Worm (Caenorhabditis elegans) whole organism, L1 larva: ENCODE measurements around the gene srsx-22.

Experiments
- F16B12.6 ChIP-seq: fragments of 150-350 bp; optimal IDR thresholded peaks from 2 replicates; lab custom pipeline; 2014; ENCODE audit warnings: missing biosample characterization, missing genetic modification characterization
- Y116A8C.19 ChIP-seq: sonication (generic microtip); optimal IDR thresholded peaks from 2 replicates; lab custom pipeline; 2016; ENCODE audit warnings: missing compliant biosample characterization, missing genetic modification characterization, borderline replicate concordance
- aha-1 ChIP-seq: fragments of 150-350 bp; optimal IDR thresholded peaks from 2 replicates; lab custom pipeline; 2014; ENCODE audit warnings: missing biosample characterization, missing genetic modification characterization
- aly-2 ChIP-seq: fragments of 150-350 bp; optimal IDR thresholded peaks from 2 replicates; lab custom pipeline; 2014; ENCODE audit warnings: missing biosample characterization, missing genetic modification characterization
- ama-1 ChIP-seq: fragments of 150-350 bp; optimal IDR thresholded peaks from 2 replicates; lab custom pipeline; 2014
- blmp-1 ChIP-seq: fragments of 150-350 bp; optimal IDR thresholded peaks from 2 replicates; lab custom pipeline; 2014; ENCODE audit warnings: missing biosample characterization, missing genetic modification characterization
- ceh-8 ChIP-seq: fragments of 200-800 bp; sonication (Bioruptor generic); optimal IDR thresholded peaks from 2 replicates; lab custom pipeline; 2018; ENCODE audit warnings: mild to moderate bottlenecking, missing genetic modification characterization, moderate library complexity, missing compliant biosample characterization
- ceh-82 ChIP-seq, 3 experiments: fragments of 150-350 bp in 1 of 3; sonication (generic microtip) in 2 of 3; optimal IDR thresholded peaks; 2 replicates each; lab custom pipeline; 2014 to 2017; ENCODE audit warnings: missing biosample characterization in 3 of 3, missing genetic modification characterization in 3 of 3
- efl-1 ChIP-seq, 4 experiments: fragments of 150-350 bp; optimal IDR thresholded peaks in 3 of 4; peaks in 1 of 4; 1 replicate in 1 of 4; 2 replicates in 3 of 4; lab custom pipeline; 2014; ENCODE audit warnings: missing biosample characterization in 2 of 4, missing genetic modification characterization in 2 of 4, missing genetic modification reagents in 2 of 4
- efl-3 ChIP-seq: fragments of 200-800 bp; sonication (Bioruptor generic); optimal IDR thresholded peaks from 2 replicates; lab custom pipeline; 2018; ENCODE audit warnings: mild to moderate bottlenecking, missing genetic modification characterization, missing compliant biosample characterization
- fkh-4 ChIP-seq: sonication (generic microtip); optimal IDR thresholded peaks from 2 replicates; lab custom pipeline; 2016; ENCODE audit warnings: missing compliant biosample characterization, missing genetic modification characterization, borderline replicate concordance
- fkh-8 ChIP-seq: sonication (generic microtip); optimal IDR thresholded peaks from 2 replicates; lab custom pipeline; 2016; ENCODE audit warnings: mild to moderate bottlenecking, missing genetic modification characterization, missing compliant biosample characterization
- fos-1 ChIP-seq: fragments of 150-350 bp; optimal IDR thresholded peaks from 2 replicates; lab custom pipeline; 2014; ENCODE audit warnings: missing biosample characterization, missing genetic modification characterization
- hlh-17 ChIP-seq: fragments of 200-800 bp; sonication (Bioruptor generic); optimal IDR thresholded peaks from 2 replicates; lab custom pipeline; 2018; ENCODE audit warnings: missing genetic modification characterization, mild to moderate bottlenecking, missing compliant biosample characterization, moderate library complexity, borderline replicate concordance
- hpl-2 ChIP-seq: fragments of 150-350 bp; optimal IDR thresholded peaks from 2 replicates; lab custom pipeline; 2014; ENCODE audit warnings: missing biosample characterization, missing genetic modification reagents, missing genetic modification characterization
- irx-1 ChIP-seq: sonication (generic microtip); optimal IDR thresholded peaks from 2 replicates; lab custom pipeline; 2016; ENCODE audit warnings: missing genetic modification characterization, missing compliant biosample characterization
- isw-1 ChIP-seq: fragments of 200-800 bp; sonication (Bioruptor generic); IDR thresholded peaks from 2 replicates; pipeline ENCODE4 v1.3.6; 2022; ENCODE audit warnings: missing genetic modification characterization, missing compliant biosample characterization
- jun-1 ChIP-seq: fragments of 150-350 bp; optimal IDR thresholded peaks from 2 replicates; lab custom pipeline; 2014; ENCODE audit warnings: missing biosample characterization, missing genetic modification reagents, missing genetic modification characterization
- lin-13 ChIP-seq: fragments of 150-350 bp; optimal IDR thresholded peaks from 2 replicates; lab custom pipeline; 2014; ENCODE audit warnings: missing biosample characterization, missing genetic modification reagents, missing genetic modification characterization
- lin-15B ChIP-seq: fragments of 150-350 bp; sonication (generic microtip); optimal IDR thresholded peaks from 3 replicates; lab custom pipeline; 2014; ENCODE audit warnings: missing biosample characterization, missing genetic modification characterization
- lin-39 ChIP-seq: fragments of 150-350 bp; optimal IDR thresholded peaks from 2 replicates; lab custom pipeline; 2014; ENCODE audit warnings: missing biosample characterization, missing genetic modification reagents, missing genetic modification characterization
- mab-9 ChIP-seq: fragments of 200-800 bp; sonication (Bioruptor generic); IDR thresholded peaks from 2 replicates; pipeline ENCODE4 v1.3.6; 2022; ENCODE audit warnings: missing genetic modification reagents, missing genetic modification characterization, missing compliant biosample characterization
- mdl-1 ChIP-seq, 2 experiments: fragments of 150-350 bp; optimal IDR thresholded peaks; 2 replicates each; lab custom pipeline; 2014 to 2017; ENCODE audit warnings: missing biosample characterization in 2 of 2, missing genetic modification characterization in 2 of 2, inconsistent platforms in 1 of 2
- mef-2 ChIP-seq: fragments of 150-350 bp; optimal IDR thresholded peaks from 2 replicates; lab custom pipeline; 2014; ENCODE audit warnings: missing biosample characterization, missing genetic modification characterization
- nhr-11 ChIP-seq: fragments of 150-350 bp; optimal IDR thresholded peaks from 2 replicates; lab custom pipeline; 2014; ENCODE audit warnings: missing biosample characterization, missing genetic modification characterization
- nhr-12 ChIP-seq: sonication (generic microtip); optimal IDR thresholded peaks from 2 replicates; lab custom pipeline; 2017; ENCODE audit warnings: missing biosample characterization, missing genetic modification characterization
- nhr-237 ChIP-seq: fragments of 150-350 bp; optimal IDR thresholded peaks from 2 replicates; lab custom pipeline; 2014; ENCODE audit warnings: missing biosample characterization, missing genetic modification characterization
- nhr-76 ChIP-seq: sonication (generic microtip); optimal IDR thresholded peaks from 2 replicates; lab custom pipeline; 2017; ENCODE audit warnings: missing biosample characterization, missing genetic modification characterization
- nhr-90 ChIP-seq: sonication (generic microtip); optimal IDR thresholded peaks from 2 replicates; lab custom pipeline; 2016; ENCODE audit warnings: mild to moderate bottlenecking, missing genetic modification characterization, missing compliant biosample characterization; ENCODE audit not compliant: poor library complexity
- pax-3 ChIP-seq: fragments of 200-800 bp; sonication (Bioruptor generic); optimal IDR thresholded peaks from 2 replicates; lab custom pipeline; 2018; ENCODE audit warnings: mild to moderate bottlenecking, missing genetic modification characterization, moderate library complexity, missing compliant biosample characterization
- snpc-4 ChIP-seq: fragments of 150-350 bp; optimal IDR thresholded peaks from 2 replicates; lab custom pipeline; 2014; ENCODE audit warnings: missing biosample characterization, missing genetic modification characterization
- snu-23 ChIP-seq: sonication (generic microtip); optimal IDR thresholded peaks from 2 replicates; lab custom pipeline; 2016; ENCODE audit warnings: missing genetic modification characterization, missing compliant biosample characterization
- sox-4 ChIP-seq: sonication (generic microtip); optimal IDR thresholded peaks from 2 replicates; lab custom pipeline; 2016; ENCODE audit warnings: missing genetic modification characterization, missing compliant biosample characterization
- sptf-1 ChIP-seq: fragments of 150-350 bp; optimal IDR thresholded peaks from 2 replicates; lab custom pipeline; 2014; ENCODE audit warnings: missing biosample characterization, missing genetic modification characterization
- sup-37 ChIP-seq: fragments of 200-800 bp; sonication (Bioruptor generic); optimal IDR thresholded peaks from 2 replicates; lab custom pipeline; 2018; ENCODE audit warnings: mild to moderate bottlenecking, missing genetic modification characterization, missing compliant biosample characterization
- swsn-7 ChIP-seq: sonication (generic microtip); optimal IDR thresholded peaks from 2 replicates; lab custom pipeline; 2016; ENCODE audit warnings: missing genetic modification characterization, missing compliant biosample characterization
- tbx-2 ChIP-seq: sonication (generic microtip); optimal IDR thresholded peaks from 2 replicates; lab custom pipeline; 2016; ENCODE audit warnings: missing genetic modification characterization, missing compliant biosample characterization
- unc-130 ChIP-seq: fragments of 150-350 bp; optimal IDR thresholded peaks from 2 replicates; lab custom pipeline; 2017; ENCODE audit warnings: missing biosample characterization, missing genetic modification characterization, inconsistent platforms
- unc-30 ChIP-seq: sonication (generic microtip); optimal IDR thresholded peaks from 2 replicates; lab custom pipeline; 2017; ENCODE audit warnings: missing biosample characterization, missing genetic modification characterization
- unc-98 ChIP-seq: fragments of 200-800 bp; sonication (Bioruptor generic); IDR thresholded peaks from 2 replicates; pipeline ENCODE4 v1.3.6; 2022; ENCODE audit warnings: missing genetic modification characterization, missing compliant biosample characterization
- zag-1 ChIP-seq: fragments of 150-350 bp; optimal IDR thresholded peaks from 2 replicates; lab custom pipeline; 2014; ENCODE audit warnings: missing biosample characterization, missing genetic modification characterization
- ztf-11 ChIP-seq, 2 experiments: sonication (generic microtip); optimal IDR thresholded peaks; 2 replicates each; lab custom pipeline; 2016 to 2017; ENCODE audit warnings: missing genetic modification characterization in 2 of 2, missing biosample characterization in 1 of 2, missing compliant biosample characterization in 1 of 2
- ztf-4 ChIP-seq: fragments of 150-350 bp; optimal IDR thresholded peaks from 2 replicates; lab custom pipeline; 2014; ENCODE audit warnings: missing biosample characterization, missing genetic modification characterization

srsx-22 gene

DNA sequence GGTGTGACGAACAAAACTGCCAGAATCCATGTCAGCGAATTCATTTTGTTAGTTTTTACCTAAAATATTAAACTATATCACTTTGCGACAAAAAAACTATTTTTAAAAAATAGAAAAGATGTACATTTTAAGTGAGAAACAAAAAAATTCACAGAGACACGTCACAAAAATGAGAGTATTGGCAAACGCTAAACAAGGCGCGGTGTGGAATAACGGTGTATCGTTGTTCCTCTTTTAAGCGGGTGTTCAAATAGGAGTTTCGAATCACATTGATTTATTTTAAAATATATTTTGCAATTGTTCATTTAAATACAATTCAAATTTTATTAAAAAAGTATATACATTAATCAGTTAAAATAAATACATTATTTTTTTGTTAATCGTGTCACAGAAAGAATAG is 48.9 kb upstream of the srsx-22 start, which contains the start of gene sel-9 (continued):
- peak; percentile 25; the same call in 1 of the 2 replicates for TF ChIP-seq isw-1 (GFP tag; lab: Robert Waterston, UW)
- no peak for TF ChIP-seq lin-13
- TF ChIP-seq mdl-1 (tag; optimal IDR thresholded peaks at IDR 0.05; lab: Kevin White, UChicago): peak in 1 of 2 experiments; percentile 42
- no peak for TF ChIP-seq hpl-2 (GFP tag; lab: Kevin White, UChicago)
- no peak for TF ChIP-seq zag-1
- no peak for TF ChIP-seq sox-4 (tag; lab: Kevin White, UChicago)
- no peak for TF ChIP-seq pax-3 (tag; lab: Kevin White, UChicago)
- no peak for TF ChIP-seq fkh-8 (tag; lab: Kevin White, UChicago)
- no peak for TF ChIP-seq irx-1 (tag; lab: Kevin White, UChicago)
- no peak for TF ChIP-seq fkh-4
- no peak for TF ChIP-seq nhr-237 (tag; lab: Kevin White, UChicago)
- TF ChIP-seq unc-98 (GFP tag; lab: Robert Waterston, UW): no peak
- no peak for TF ChIP-seq aha-1
- TF ChIP-seq ztf-4 (tag; lab: Kevin White, UChicago): no peak
- TF ChIP-seq fos-1 (tag; lab: Kevin White, UChicago): no peak
- TF ChIP-seq sptf-1: no peak
- no peak for TF ChIP-seq mef-2 (tag; lab: Kevin White, UChicago)
- TF ChIP-seq unc-130 (tag; lab: Kevin White, UChicago): no peak
- no peak for TF ChIP-seq aly-2 (tag; lab: Kevin White, UChicago)
- TF ChIP-seq efl-3 (GFP tag; lab: Kevin White, UChicago): no peak
- no peak for TF ChIP-seq sup-37 (GFP tag; lab: Kevin White, UChicago)
- peak; percentile 30 for TF ChIP-seq lin-39 (tag; lab: Kevin White, UChicago)
- peak; percentile 64 for TF ChIP-seq blmp-1
- no peak for TF ChIP-seq Y116A8C.19 (tag; lab: Kevin White, UChicago)
- no peak for TF ChIP-seq hlh-17 (GFP tag; lab: Kevin White, UChicago)
- TF ChIP-seq swsn-7 (tag; lab: Kevin White, UChicago): peak; percentile 56
- TF ChIP-seq ceh-82 (tag; optimal IDR thresholded peaks at IDR 0.05; lab: Kevin White, UChicago): peak; percentile 19 to 38 (median 26)
- TF ChIP-seq ztf-11 (tag; optimal IDR thresholded peaks at IDR 0.05; lab: Kevin White, UChicago): no peak
- no peak for TF ChIP-seq ceh-8 (GFP tag; lab: Kevin White, UChicago)
- TF ChIP-seq unc-30 (tag; lab: Kevin White, UChicago): no peak
- peak; percentile 60 for TF ChIP-seq snu-23 (GFP tag; lab: Kevin White, UChicago)
- peak; percentile 12 for TF ChIP-seq F16B12.6 (tag; lab: Kevin White, UChicago)
- peak; percentile 21 for TF ChIP-seq jun-1 (tag; lab: Kevin White, UChicago)
- peak; percentile 34 for TF ChIP-seq nhr-90 (tag; lab: Kevin White, UChicago)
- no peak for TF ChIP-seq nhr-76 (tag; lab: Kevin White, UChicago)
- peak; percentile 14 for TF ChIP-seq ama-1 (lab: Kevin White, UChicago)
- TF ChIP-seq tbx-2 (tag; lab: Kevin White, UChicago): peak; percentile 48
- peak; percentile 29 for TF ChIP-seq lin-15B (tag; lab: Kevin White, UChicago)
- no peak for TF ChIP-seq nhr-11
- no peak for TF ChIP-seq mab-9 (GFP tag; lab: Robert Waterston, UW)
- peak; percentile 47 to 90 for TF ChIP-seq efl-1 (optimal IDR thresholded peaks at IDR 0.05; lab: Kevin White, UChicago)
- TF ChIP-seq efl-1 (GFP tag; optimal IDR thresholded peaks at IDR 0.05 in 1 of 2; lab: Kevin White, UChicago): peak; percentile 92 to 99
- peak; percentile 60 for TF ChIP-seq snpc-4 (tag; lab: Kevin White, UChicago)
- no peak for TF ChIP-seq nhr-12 (tag; lab: Kevin White, UChicago)
